Worm (Caenorhabditis elegans) whole organism, L4 larva: ENCODE measurements around the gene C16A3.2.

Experiments used
- ceh-32 ChIP-seq: sonication (generic microtip); optimal IDR thresholded peaks from 2 replicates; lab custom pipeline; 2016; ENCODE audit warnings: mild to moderate bottlenecking, missing genetic modification characterization, missing compliant biosample characterization; ENCODE audit not compliant: poor library complexity
- ceh-82 ChIP-seq: sonication (generic microtip); optimal IDR thresholded peaks from 2 replicates; lab custom pipeline; 2017; ENCODE audit warnings: missing biosample characterization, missing genetic modification characterization
- egl-27 ChIP-seq: sonication (generic microtip); optimal IDR thresholded peaks from 3 replicates; lab custom pipeline; 2017; ENCODE audit warnings: missing biosample characterization, missing genetic modification reagents, missing genetic modification characterization
- nhr-111 ChIP-seq: fragments of 200-800 bp; sonication (Bioruptor generic); optimal IDR thresholded peaks from 2 replicates; lab custom pipeline; 2018; ENCODE audit warnings: mild to moderate bottlenecking, missing genetic modification characterization, missing compliant biosample characterization
- nhr-237 ChIP-seq: sonication (generic microtip); optimal IDR thresholded peaks from 2 replicates; lab custom pipeline; 2017; ENCODE audit warnings: missing biosample characterization, missing genetic modification characterization
- nhr-6 ChIP-seq: fragments of 150-350 bp; optimal IDR thresholded peaks from 2 replicates; lab custom pipeline; 2014; ENCODE audit warnings: missing biosample characterization, missing genetic modification characterization
- pha-4 ChIP-seq, 2 experiments: fragments of 150-350 bp in 1 of 2; fragments of 200-800 bp in 1 of 2; sonication (Bioruptor generic) in 1 of 2; IDR thresholded peaks in 1 of 2; optimal IDR thresholded peaks in 1 of 2; 2 replicates each; pipeline versions ENCODE4 v1.3.6 to Lab custom; 2014 to 2022; ENCODE audit warnings: missing genetic modification characterization in 2 of 2, missing genetic modification reagents in 2 of 2, missing biosample characterization in 1 of 2, missing compliant biosample characterization in 1 of 2
- unc-130 ChIP-seq: sonication (generic microtip); optimal IDR thresholded peaks from 2 replicates; lab custom pipeline; 2016; ENCODE audit warnings: missing genetic modification reagents, missing genetic modification characterization, missing compliant biosample characterization

- no peak for TF ChIP-seq pha-4 (GFP tag; IDR thresholded peaks at IDR 0.05; lab: Robert Waterston, UW)
- TF ChIP-seq pha-4 (tag; optimal IDR thresholded peaks at IDR 0.05; lab: Kevin White, UChicago), result no peak
- TF ChIP-seq unc-130, result no peak
- TF ChIP-seq ceh-82 (tag; lab: Kevin White, UChicago), result no peak
- no peak for TF ChIP-seq ceh-32
- TF ChIP-seq nhr-6 (tag; lab: Kevin White, UChicago), result no peak
- no peak for TF ChIP-seq nhr-237 (tag; lab: Kevin White, UChicago)
- no peak for TF ChIP-seq nhr-111 (GFP tag; lab: Kevin White, UChicago)
- no peak for TF ChIP-seq egl-27 (tag; lab: Kevin White, UChicago)
These were observed 30.3 kb upstream of the C16A3.2 start for ce11 chrIII:6359171-6359854.
